Worm (Caenorhabditis elegans) whole organism, L4 larva: ENCODE data around the gene F49C5.9.

Experiments used
- R02D3.7 ChIP-seq: fragments of 150-350 bp; sonication (generic microtip); optimal IDR thresholded peaks from 3 replicates; lab custom pipeline; 2014; ENCODE audit warnings: missing biosample characterization, missing genetic modification characterization
- Y105C5A.15 ChIP-seq: fragments of 200-800 bp; sonication (Bioruptor generic); IDR thresholded peaks from 2 replicates; pipeline ENCODE4 v1.3.6; 2022; ENCODE audit warnings: missing genetic modification characterization, missing compliant biosample characterization
- Y5F2A.4 ChIP-seq: fragments of 200-800 bp; sonication (Bioruptor generic); optimal IDR thresholded peaks from 2 replicates; lab custom pipeline; 2018; ENCODE audit warnings: mild to moderate bottlenecking, missing genetic modification characterization, missing compliant biosample characterization
- Y75B8A.6 ChIP-seq: fragments of 200-800 bp; sonication (Bioruptor generic); IDR thresholded peaks from 2 replicates; pipeline ENCODE4 v1.3.6; 2022; ENCODE audit warnings: missing genetic modification reagents, missing genetic modification characterization, missing compliant biosample characterization
- ZK337.2 ChIP-seq: fragments of 200-800 bp; sonication (Bioruptor generic); IDR thresholded peaks from 2 replicates; pipeline ENCODE4 v1.3.6; 2022; ENCODE audit warnings: missing genetic modification reagents, missing genetic modification characterization, missing compliant biosample characterization
- aha-1 ChIP-seq: fragments of 150-350 bp; peaks from one replicate; lab custom pipeline; 2014; ENCODE audit warnings: missing biosample characterization, missing genetic modification characterization
- ama-1 ChIP-seq: fragments of 150-350 bp; optimal IDR thresholded peaks from 2 replicates; lab custom pipeline; 2014; ENCODE audit warnings: inconsistent platforms, mixed read lengths
- ceh-28 ChIP-seq: fragments of 150-350 bp; optimal IDR thresholded peaks from 2 replicates; lab custom pipeline; 2014; ENCODE audit warnings: missing biosample characterization, missing genetic modification reagents, missing genetic modification characterization
- ceh-62 ChIP-seq: sonication (generic microtip); optimal IDR thresholded peaks from 2 replicates; lab custom pipeline; 2017; ENCODE audit warnings: missing biosample characterization, missing genetic modification characterization
- cey-2 ChIP-seq: sonication (generic microtip); optimal IDR thresholded peaks from 3 replicates; lab custom pipeline; 2017; ENCODE audit warnings: missing genetic modification characterization, mild to moderate bottlenecking, missing compliant biosample characterization, antibody characterized with exemption, borderline replicate concordance; ENCODE audit not compliant: insufficient read depth
- daf-16 ChIP-seq, 3 experiments: sonication (generic microtip); optimal IDR thresholded peaks; 2 replicates each; lab custom pipeline; 2016 to 2017; ENCODE audit warnings: missing genetic modification characterization in 3 of 3, missing genetic modification reagents in 3 of 3, mild to moderate bottlenecking in 2 of 3, missing compliant biosample characterization in 2 of 3, missing biosample characterization in 1 of 3, moderate library complexity in 1 of 3
- daf-8 ChIP-seq: fragments of 200-800 bp; sonication (Bioruptor generic); IDR thresholded peaks from 2 replicates; pipeline ENCODE4 v1.3.6; 2022; ENCODE audit warnings: missing genetic modification characterization, missing compliant biosample characterization
- dmd-8 ChIP-seq: fragments of 200-800 bp; sonication (Bioruptor generic); IDR thresholded peaks from 2 replicates; pipeline ENCODE4 v1.3.6; 2022; ENCODE audit warnings: missing genetic modification characterization, missing compliant biosample characterization
- dve-1 ChIP-seq: sonication (generic microtip); optimal IDR thresholded peaks from 2 replicates; lab custom pipeline; 2017; ENCODE audit warnings: antibody characterized with exemption, mild to moderate bottlenecking, missing genetic modification characterization, missing compliant biosample characterization; ENCODE audit not compliant: insufficient read depth
- fkh-10 ChIP-seq: fragments of 150-350 bp; optimal IDR thresholded peaks from 2 replicates; lab custom pipeline; 2014; ENCODE audit warnings: missing biosample characterization, missing genetic modification reagents, missing genetic modification characterization
- hif-1 ChIP-seq, 2 experiments: sonication (generic microtip); optimal IDR thresholded peaks; 2 replicates each; lab custom pipeline; 2016 to 2017; ENCODE audit warnings: missing compliant biosample characterization in 2 of 2, missing genetic modification characterization in 2 of 2, missing genetic modification reagents in 2 of 2, missing genotype in 2 of 2, mild to moderate bottlenecking in 1 of 2
- hlh-11 ChIP-seq: fragments of 200-800 bp; sonication (Bioruptor generic); optimal IDR thresholded peaks from 2 replicates; lab custom pipeline; 2018; ENCODE audit warnings: mild to moderate bottlenecking, missing genetic modification characterization, missing compliant biosample characterization
- jun-1 ChIP-seq: fragments of 150-350 bp; optimal IDR thresholded peaks from 2 replicates; lab custom pipeline; 2014; ENCODE audit warnings: missing biosample characterization, missing genetic modification reagents, missing genetic modification characterization
- lin-1 ChIP-seq: fragments of 200-800 bp; sonication (Bioruptor generic); IDR thresholded peaks from 2 replicates; pipeline ENCODE4 v1.3.6; 2022; ENCODE audit warnings: missing genetic modification reagents, missing genetic modification characterization, missing compliant biosample characterization
- lin-15B ChIP-seq: fragments of 150-350 bp; sonication (generic microtip); optimal IDR thresholded peaks from 3 replicates; lab custom pipeline; 2014; ENCODE audit warnings: missing biosample characterization, missing genetic modification characterization
- lin-29 ChIP-seq: fragments of 200-800 bp; sonication (Bioruptor generic); IDR thresholded peaks from 2 replicates; pipeline ENCODE4 v1.3.6; 2022; ENCODE audit warnings: missing genetic modification reagents, missing genetic modification characterization, missing compliant biosample characterization
- lir-3 ChIP-seq: sonication (generic microtip); optimal IDR thresholded peaks from 2 replicates; lab custom pipeline; 2016; ENCODE audit warnings: mild to moderate bottlenecking, missing genetic modification characterization, missing compliant biosample characterization
- lsy-2 ChIP-seq, 2 experiments: fragments of 150-350 bp in 1 of 2; sonication (generic microtip) in 1 of 2; optimal IDR thresholded peaks; 2 replicates each; lab custom pipeline; 2014 to 2017; ENCODE audit warnings: missing biosample characterization in 2 of 2, missing genetic modification characterization in 2 of 2
- mxl-2 ChIP-seq: fragments of 200-800 bp; sonication (Bioruptor generic); conservative IDR thresholded peaks from 2 replicates; pipeline ENCODE4 v1.3.6; 2022; ENCODE audit warnings: missing genetic modification reagents, missing genetic modification characterization, missing compliant biosample characterization
- nhr-102 ChIP-seq: sonication (generic microtip); optimal IDR thresholded peaks from 2 replicates; lab custom pipeline; 2016; ENCODE audit warnings: mild to moderate bottlenecking, missing genetic modification characterization, moderate library complexity, missing compliant biosample characterization
- nhr-11 ChIP-seq: fragments of 150-350 bp; optimal IDR thresholded peaks from 2 replicates; lab custom pipeline; 2014; ENCODE audit warnings: missing biosample characterization, missing genetic modification characterization
- nhr-25 ChIP-seq: sonication (generic microtip); optimal IDR thresholded peaks from 2 replicates; lab custom pipeline; 2017; ENCODE audit warnings: missing genetic modification characterization, mild to moderate bottlenecking, missing compliant biosample characterization, antibody characterized with exemption, moderate library complexity, borderline replicate concordance; ENCODE audit not compliant: insufficient read depth
- nhr-28 ChIP-seq: fragments of 150-350 bp; optimal IDR thresholded peaks from 2 replicates; lab custom pipeline; 2014; ENCODE audit warnings: missing biosample characterization, missing genetic modification characterization
- nhr-77 ChIP-seq: fragments of 150-350 bp; optimal IDR thresholded peaks from 2 replicates; lab custom pipeline; 2014; ENCODE audit warnings: missing biosample characterization, missing genetic modification characterization
- pha-4 ChIP-seq, 2 experiments: fragments of 150-350 bp in 1 of 2; fragments of 200-800 bp in 1 of 2; sonication (Bioruptor generic) in 1 of 2; IDR thresholded peaks in 1 of 2; optimal IDR thresholded peaks in 1 of 2; 2 replicates each; pipeline versions ENCODE4 v1.3.6 to Lab custom; 2014 to 2022; ENCODE audit warnings: missing genetic modification characterization in 2 of 2, missing genetic modification reagents in 2 of 2, missing biosample characterization in 1 of 2, missing compliant biosample characterization in 1 of 2
- saeg-2 ChIP-seq: fragments of 200-800 bp; sonication (Bioruptor generic); IDR thresholded peaks from 2 replicates; pipeline ENCODE4 v1.3.6; 2022; ENCODE audit warnings: missing genetic modification reagents, missing genetic modification characterization, missing compliant biosample characterization
- sdz-12 ChIP-seq: fragments of 200-800 bp; sonication (Bioruptor generic); optimal IDR thresholded peaks from 2 replicates; lab custom pipeline; 2018; ENCODE audit warnings: mild to moderate bottlenecking, missing genetic modification characterization, missing compliant biosample characterization
- set-16 ChIP-seq: fragments of 200-800 bp; sonication (Bioruptor generic); IDR thresholded peaks from 2 replicates; pipeline ENCODE4 v1.3.6; 2022; ENCODE audit warnings: missing genetic modification reagents, missing genetic modification characterization, missing compliant biosample characterization
- snpc-1.2 ChIP-seq: fragments of 200-800 bp; sonication (Bioruptor generic); IDR thresholded peaks from 2 replicates; pipeline ENCODE4 v1.3.6; 2022; ENCODE audit warnings: missing genetic modification reagents, missing genetic modification characterization, missing compliant biosample characterization
- snpc-4 ChIP-seq: fragments of 150-350 bp; optimal IDR thresholded peaks from 2 replicates; lab custom pipeline; 2014; ENCODE audit warnings: missing biosample characterization, missing genetic modification characterization
- spr-3 ChIP-seq: fragments of 200-800 bp; sonication (Bioruptor generic); optimal IDR thresholded peaks from 2 replicates; lab custom pipeline; 2018; ENCODE audit warnings: mild to moderate bottlenecking, missing genetic modification characterization, missing compliant biosample characterization
- tra-1 ChIP-seq: fragments of 200-800 bp; sonication (Bioruptor generic); IDR thresholded peaks from 2 replicates; pipeline ENCODE4 v1.3.6; 2022; ENCODE audit warnings: missing genetic modification reagents, missing genetic modification characterization, missing compliant biosample characterization
- unc-39 ChIP-seq: sonication (generic microtip); optimal IDR thresholded peaks from 2 replicates; lab custom pipeline; 2017; ENCODE audit warnings: missing biosample characterization, missing genetic modification characterization
- unc-62 ChIP-seq, 3 experiments: fragments of 150-350 bp in 1 of 3; sonication (generic microtip); optimal IDR thresholded peaks in 2 of 3; peaks in 1 of 3; 1 replicate in 1 of 3; 2 replicates in 2 of 3; lab custom pipeline; 2014 to 2017; ENCODE audit warnings: missing biosample characterization in 3 of 3, missing genetic modification characterization in 3 of 3, missing genetic modification reagents in 3 of 3, missing genotype in 1 of 3
- vab-7 ChIP-seq: fragments of 200-800 bp; sonication (Bioruptor generic); IDR thresholded peaks from 2 replicates; pipeline ENCODE4 v1.3.6; 2022; ENCODE audit warnings: missing genetic modification reagents, missing genetic modification characterization, missing compliant biosample characterization
- ztf-11 ChIP-seq: fragments of 150-350 bp; optimal IDR thresholded peaks from 2 replicates; lab custom pipeline; 2014; ENCODE audit warnings: missing biosample characterization, missing genetic modification characterization

F49C5.9 gene

DNA sequence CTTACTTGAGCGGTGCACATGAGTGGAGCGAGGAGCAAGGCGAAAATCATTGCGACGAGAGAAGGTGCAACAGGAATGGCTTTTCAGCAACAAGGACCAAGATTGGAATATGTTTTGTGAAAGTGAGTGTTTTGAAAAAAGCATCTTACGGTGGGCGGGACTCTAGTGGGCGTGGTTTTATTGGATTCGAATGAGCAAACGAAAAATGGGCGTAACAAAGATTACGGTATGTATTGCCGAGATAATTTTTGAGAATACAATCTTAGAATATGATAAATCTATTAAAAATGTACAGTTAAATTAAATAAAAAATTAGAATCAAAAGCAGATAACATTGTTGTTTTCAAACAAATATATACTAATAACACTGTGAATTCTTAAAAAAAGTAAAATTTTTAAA is 15.8 kb upstream of the F49C5.9 start, which contains the start of gene F49C5.12:
F49C5.12 (minus strand) TSS at position 101 of the 400 bp plus-strand sequence.
- no peak for TF ChIP-seq lin-15B (tag; lab: Kevin White, UChicago)
- no peak for TF ChIP-seq spr-3 (GFP tag; lab: Kevin White, UChicago)
- no peak for TF ChIP-seq set-16
- TF ChIP-seq ZK337.2 (GFP tag; lab: Robert Waterston, UW): no peak
- no peak for TF ChIP-seq pha-4 (GFP tag; IDR thresholded peaks at IDR 0.05; lab: Robert Waterston, UW)
- no peak for TF ChIP-seq pha-4 (tag; optimal IDR thresholded peaks at IDR 0.05; lab: Kevin White, UChicago)
- TF ChIP-seq nhr-77 (tag; lab: Kevin White, UChicago): no peak
- no peak for TF ChIP-seq dmd-8 (GFP tag; lab: Robert Waterston, UW)
- TF ChIP-seq nhr-25 (tag; lab: Kevin White, UChicago): no peak
- no peak for TF ChIP-seq hlh-11 (tag; lab: Kevin White, UChicago)
- no peak for TF ChIP-seq hif-1 (tag; optimal IDR thresholded peaks at IDR 0.05; lab: Kevin White, UChicago)
- TF ChIP-seq fkh-10 (GFP tag; lab: Kevin White, UChicago): no peak
- no peak for TF ChIP-seq nhr-11 (tag; lab: Kevin White, UChicago)
- TF ChIP-seq lir-3: no peak
- no peak for TF ChIP-seq sdz-12
- no peak for TF ChIP-seq Y75B8A.6 (GFP tag; lab: Robert Waterston, UW)
- TF ChIP-seq lin-1: no peak
- TF ChIP-seq lsy-2 (tag; optimal IDR thresholded peaks at IDR 0.05; lab: Kevin White, UChicago): no peak

DNA sequence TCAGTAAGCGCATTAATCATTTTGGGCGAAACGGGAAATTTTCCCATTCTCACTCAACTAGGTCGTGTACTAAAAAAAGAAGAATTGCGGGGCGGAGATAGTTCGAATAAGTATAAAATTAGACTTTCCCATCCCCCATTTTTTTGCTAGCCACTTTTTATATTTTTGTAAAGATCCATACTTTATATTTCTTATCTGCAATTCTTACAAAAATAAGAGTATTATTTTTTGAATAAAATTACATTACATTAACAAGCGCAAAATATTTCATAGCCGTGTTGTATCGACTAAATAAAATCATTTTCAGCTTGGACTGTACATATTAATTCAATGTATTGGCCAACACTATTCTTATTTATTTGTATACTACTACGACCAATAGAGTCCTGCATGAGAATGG is 11.1 kb upstream of the F49C5.9 start, which contains the start of gene F49C5.11:
F49C5.11 (plus strand) TSS at position 301 of the 400 bp plus-strand sequence.
- TF ChIP-seq hlh-11 (tag; lab: Kevin White, UChicago): no peak
- no peak for TF ChIP-seq snpc-1.2 (GFP tag; lab: Robert Waterston, UW)
- no peak for TF ChIP-seq Y105C5A.15 (GFP tag; lab: Robert Waterston, UW)
- TF ChIP-seq R02D3.7 (tag; lab: Kevin White, UChicago): no peak
- peak in 1 of 2 experiments; percentile 89 for TF ChIP-seq unc-62 (GFP tag; optimal IDR thresholded peaks at IDR 0.05 in 1 of 2; lab: Kevin White, UChicago)
- no peak for TF ChIP-seq unc-62 (tag; optimal IDR thresholded peaks at IDR 0.05; lab: Kevin White, UChicago)

- TF ChIP-seq aha-1 (peak; percentile 55), ceh-62 (tag; lab: Kevin White, UChicago) (no peak), fkh-10 (GFP tag; lab: Kevin White, UChicago) (no peak), snpc-4 (tag; lab: Kevin White, UChicago) (no peak), ZK337.2 (GFP tag; lab: Robert Waterston, UW) (no peak), Y5F2A.4 (GFP tag; lab: Kevin White, UChicago) (no peak)
- TF ChIP-seq, all 104 proteins: peak for 1
Observed at ce11 chrII:12550940-12551339, 6.5 kb upstream of the F49C5.9 start.

- peak; percentile 47 for TF ChIP-seq nhr-28 (tag; lab: Kevin White, UChicago)
- TF ChIP-seq unc-39 (tag; lab: Kevin White, UChicago): no peak
- no peak for TF ChIP-seq lin-1
- TF ChIP-seq hif-1 (tag; optimal IDR thresholded peaks at IDR 0.05; lab: Kevin White, UChicago): no peak
- TF ChIP-seq daf-8: no peak
- TF ChIP-seq tra-1 (GFP tag; lab: Robert Waterston, UW): 0 out of 2 replicates have a peak, but pooled peaks have one; percentile 24
- peak in 1 of 2 experiments; percentile 80 for TF ChIP-seq unc-62 (GFP tag; optimal IDR thresholded peaks at IDR 0.05 in 1 of 2; lab: Kevin White, UChicago)
- no peak for TF ChIP-seq unc-62 (tag; optimal IDR thresholded peaks at IDR 0.05; lab: Kevin White, UChicago)
- TF ChIP-seq dmd-8 (GFP tag; lab: Robert Waterston, UW): no peak
- no peak for TF ChIP-seq ama-1 (lab: Kevin White, UChicago)
- peak; percentile 78 for TF ChIP-seq aha-1
- peak; percentile 16 for TF ChIP-seq cey-2 (tag; lab: Kevin White, UChicago)
Observed at ce11 chrII:12549613-12550012, 5.2 kb upstream of the F49C5.9 start.

DNA sequence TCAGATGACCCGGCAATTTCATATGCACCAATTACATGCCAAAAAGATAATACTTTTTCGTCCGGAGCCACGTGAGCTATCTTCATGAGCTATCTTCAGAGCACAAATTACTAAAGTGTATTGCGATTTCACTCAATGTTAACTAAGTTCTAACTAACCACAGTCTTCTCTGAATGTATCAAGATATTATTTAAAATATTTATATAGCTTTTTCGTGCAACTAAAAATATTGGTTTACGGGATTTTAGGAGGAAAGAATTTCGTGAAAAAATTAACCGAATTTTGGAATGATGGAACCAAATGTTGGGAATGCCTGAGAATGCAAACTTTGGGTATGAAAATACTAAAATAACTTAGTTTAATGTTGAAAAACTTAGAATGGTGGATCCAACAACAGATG is 3.1 kb upstream of the F49C5.9 start, which contains the start of gene F49C5.16:
F49C5.16 (plus strand) TSS at position 301 of the 400 bp plus-strand sequence.
- TF ChIP-seq vab-7: no peak
- no peak for TF ChIP-seq ztf-11
- no peak for TF ChIP-seq mxl-2 (GFP tag; lab: Robert Waterston, UW)
- TF ChIP-seq jun-1 (tag; lab: Kevin White, UChicago): no peak
- no peak for TF ChIP-seq nhr-11 (tag; lab: Kevin White, UChicago)
- TF ChIP-seq daf-16 (GFP tag; optimal IDR thresholded peaks at IDR 0.05; lab: Kevin White, UChicago): no peak
- no peak for TF ChIP-seq daf-16 (tag; optimal IDR thresholded peaks at IDR 0.05; lab: Kevin White, UChicago)
- no peak for TF ChIP-seq lin-29 (GFP tag; lab: Robert Waterston, UW)
- TF ChIP-seq hif-1 (tag; optimal IDR thresholded peaks at IDR 0.05; lab: Kevin White, UChicago): no peak
- no peak for TF ChIP-seq sdz-12
- TF ChIP-seq nhr-102: no peak
- TF ChIP-seq dve-1: no peak
- TF ChIP-seq ceh-28: no peak
- no peak for TF ChIP-seq snpc-4 (tag; lab: Kevin White, UChicago)
- no peak for TF ChIP-seq saeg-2 (GFP tag; lab: Robert Waterston, UW)
